Fruit fly (Drosophila melanogaster): ENCODE measurements around the gene RFeSP.

The RFeSP gene

DNA sequence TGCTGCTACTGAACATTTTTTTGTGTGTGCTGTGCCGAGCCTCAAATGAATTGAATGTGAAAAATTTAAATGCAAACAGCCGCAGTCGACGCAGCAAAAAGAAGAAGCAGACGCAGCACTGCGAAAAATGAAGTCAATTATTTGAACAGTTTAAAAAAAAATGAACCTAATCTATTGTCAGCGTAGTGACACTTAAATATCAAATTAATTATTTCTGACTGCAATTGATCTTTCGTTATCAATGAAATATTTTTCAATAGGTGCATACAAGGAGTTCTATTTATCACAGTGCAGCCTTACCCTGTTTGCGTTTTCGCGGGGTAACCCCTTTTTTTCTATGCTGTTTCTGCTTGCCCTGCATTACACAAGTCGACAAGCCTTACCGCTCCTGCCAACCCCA is 38.4 kb downstream of the RFeSP start (continued):
- TF ChIP-seq CG30431 (GFP tag; optimal IDR thresholded peaks at IDR 0.05), result no peak
- peak; percentile 33; the same call in 1 of the 2 replicates for TF ChIP-seq wor (GFP tag; IDR thresholded peaks at IDR 0.05)
- TF ChIP-seq z (GFP tag; IDR thresholded peaks at IDR 0.05), result no peak
- peak; percentile 48 for TF ChIP-seq CG7839 (tag; optimal IDR thresholded peaks at IDR 0.05)
- no peak for TF ChIP-seq CG15011 (GFP tag; optimal IDR thresholded peaks at IDR 0.05)
- no peak for TF ChIP-seq seq (GFP tag; IDR thresholded peaks at IDR 0.05)
- TF ChIP-seq CG14014 (GFP tag; IDR thresholded peaks at IDR 0.05), result no peak
- TF ChIP-seq D19A (tag; optimal IDR thresholded peaks at IDR 0.05), result peak; percentile 8
- no peak for TF ChIP-seq Ets97D (GFP tag; optimal IDR thresholded peaks at IDR 0.05)
- TF ChIP-seq CG8281 (tag; optimal IDR thresholded peaks at IDR 0.05), result no peak
- TF ChIP-seq Oli (tag; optimal IDR thresholded peaks at IDR 0.05), result peak; percentile 58
- TF ChIP-seq pho (GFP tag; optimal IDR thresholded peaks at IDR 0.05), result no peak
- peak; percentile 17 for TF ChIP-seq CG5180 (GFP tag; optimal IDR thresholded peaks at IDR 0.05)
- TF ChIP-seq Lim3 (GFP tag; IDR thresholded peaks at IDR 0.05), result no peak
- TF ChIP-seq CG4328 (GFP tag; optimal IDR thresholded peaks at IDR 0.05), result no peak
- peak; percentile 29 for TF ChIP-seq bcd (GFP tag; optimal IDR thresholded peaks at IDR 0.05)
- peak; percentile 53; the same call in 1 of the 2 replicates for TF ChIP-seq CG10366 (GFP tag; IDR thresholded peaks at IDR 0.05)
- no peak for TF ChIP-seq CG9817 (tag; optimal IDR thresholded peaks at IDR 0.05)
- peak; percentile 32; the same call in 1 of the 2 replicates for TF ChIP-seq ssp (GFP tag; IDR thresholded peaks at IDR 0.05)
- no peak for TF ChIP-seq da (GFP tag; optimal IDR thresholded peaks at IDR 0.05)
- peak; percentile 73 for TF ChIP-seq CG11504 (tag; optimal IDR thresholded peaks at IDR 0.05)
- peak; percentile 50; the same call in 1 of the 2 replicates for TF ChIP-seq lmd (GFP tag; IDR thresholded peaks at IDR 0.05)
- peak; percentile 45 for TF ChIP-seq CG2678 (tag; optimal IDR thresholded peaks at IDR 0.05)
- peak; percentile 59 for TF ChIP-seq sens (GFP tag)
- no peak for TF ChIP-seq Hr78 (GFP tag; optimal IDR thresholded peaks at IDR 0.05)
- TF ChIP-seq wdn (GFP tag; IDR thresholded peaks at IDR 0.05), result no peak
- 0 out of 2 replicates have a peak, but pooled peaks have one; percentile 25 for TF ChIP-seq HLH3B (GFP tag; IDR thresholded peaks at IDR 0.05)
- peak; percentile 56 for TF ChIP-seq H2.0 (GFP tag; IDR thresholded peaks at IDR 0.05)
- peak; percentile 10 for TF ChIP-seq Fer1 (GFP tag; optimal IDR thresholded peaks at IDR 0.05)
- TF ChIP-seq CG12219 (GFP tag; optimal IDR thresholded peaks at IDR 0.05), result peak; percentile 2
- no peak for TF ChIP-seq cwo (GFP tag; optimal IDR thresholded peaks at IDR 0.05)
- TF ChIP-seq Aef1 (GFP tag; IDR thresholded peaks at IDR 0.05), result no peak; the same call in 2 of the 3 replicates
- 0 out of 3 replicates have a peak, but pooled peaks have one; percentile 12 for TF ChIP-seq Optix (GFP tag; IDR thresholded peaks at IDR 0.05)
- TF ChIP-seq sqz (GFP tag; optimal IDR thresholded peaks at IDR 0.05), result peak; percentile 23
- peak; percentile 63 for TF ChIP-seq CG6689 (GFP tag; IDR thresholded peaks at IDR 0.05)

dm6 chr2L:1574009-1574408 is 40.0 kb downstream of the RFeSP start:
- TF ChIP-seq CG17385 (GFP tag; optimal IDR thresholded peaks at IDR 0.05) (no peak), CG13424 (tag; optimal IDR thresholded peaks at IDR 0.05) (no peak), stwl (tag; optimal IDR thresholded peaks at IDR 0.05) (peak; percentile 80), CG32767 (GFP tag; IDR thresholded peaks at IDR 0.05) (no peak), Rx (GFP tag; IDR thresholded peaks at IDR 0.05) (no peak), Six4 (GFP tag; optimal IDR thresholded peaks at IDR 0.05) (no peak), CG2129 (GFP tag; IDR thresholded peaks at IDR 0.05; ENCODE audit: partially characterized antibody) (no peak), prd (optimal IDR thresholded peaks at IDR 0.05) (no peak), prd (GFP tag; IDR thresholded peaks at IDR 0.05) (no peak), CrebB (tag; optimal IDR thresholded peaks at IDR 0.05) (no peak), CG18599 (GFP tag; optimal IDR thresholded peaks at IDR 0.05) (no peak), Hr78 (GFP tag; optimal IDR thresholded peaks at IDR 0.05) (peak in 1 of 2 experiments; percentile 26), CG8281 (tag; optimal IDR thresholded peaks at IDR 0.05) (no peak), D19A (tag; optimal IDR thresholded peaks at IDR 0.05) (peak; percentile 29), NK7.1 (GFP tag; optimal IDR thresholded peaks at IDR 0.05) (no peak), CG11085 (GFP tag; IDR thresholded peaks at IDR 0.05) (no peak)

Data from whole organism, embryonic.